Worm (Caenorhabditis elegans) whole organism, mixed stage, embryonic: Measurements from ENCODE around the gene Y15E3A.4.

Source experiments
- ceh-39 ChIP-seq: fragments of 150-350 bp; optimal IDR thresholded peaks from 2 replicates; lab custom pipeline; 2014; ENCODE audit warnings: missing biosample characterization, missing genetic modification characterization
- ces-1 ChIP-seq: fragments of 150-350 bp; optimal IDR thresholded peaks from 2 replicates; lab custom pipeline; 2014; ENCODE audit warnings: missing biosample characterization, missing genetic modification reagents, missing genetic modification characterization
- drap-1 ChIP-seq: fragments of 200-800 bp; sonication (Bioruptor generic); optimal IDR thresholded peaks from 3 replicates; lab custom pipeline; 2018; ENCODE audit warnings: mild to moderate bottlenecking, missing genetic modification characterization, missing compliant biosample characterization
- lin-32 ChIP-seq: fragments of 200-800 bp; sonication (Bioruptor generic); optimal IDR thresholded peaks from 2 replicates; lab custom pipeline; 2018; ENCODE audit warnings: mild to moderate bottlenecking, missing genetic modification characterization, missing compliant biosample characterization
- nhr-237 ChIP-seq: fragments of 150-350 bp; optimal IDR thresholded peaks from 2 replicates; lab custom pipeline; 2014; ENCODE audit warnings: missing biosample characterization, missing genetic modification characterization
- sem-2 ChIP-seq: fragments of 200-800 bp; sonication (Bioruptor generic); optimal IDR thresholded peaks from 2 replicates; lab custom pipeline; 2018; ENCODE audit warnings: mild to moderate bottlenecking, missing genetic modification characterization, missing compliant biosample characterization
- snpc-4 ChIP-seq: fragments of 150-350 bp; optimal IDR thresholded peaks from 2 replicates; lab custom pipeline; 2014; ENCODE audit warnings: missing biosample characterization, missing genetic modification characterization
- sptf-1 ChIP-seq: sonication (generic microtip); optimal IDR thresholded peaks from 2 replicates; lab custom pipeline; 2017; ENCODE audit warnings: mild to moderate bottlenecking, missing genetic modification characterization, moderate library complexity, missing compliant biosample characterization
- unc-39 ChIP-seq: fragments of 150-350 bp; optimal IDR thresholded peaks from 2 replicates; lab custom pipeline; 2014; ENCODE audit warnings: missing biosample characterization, missing genetic modification characterization

DNA sequence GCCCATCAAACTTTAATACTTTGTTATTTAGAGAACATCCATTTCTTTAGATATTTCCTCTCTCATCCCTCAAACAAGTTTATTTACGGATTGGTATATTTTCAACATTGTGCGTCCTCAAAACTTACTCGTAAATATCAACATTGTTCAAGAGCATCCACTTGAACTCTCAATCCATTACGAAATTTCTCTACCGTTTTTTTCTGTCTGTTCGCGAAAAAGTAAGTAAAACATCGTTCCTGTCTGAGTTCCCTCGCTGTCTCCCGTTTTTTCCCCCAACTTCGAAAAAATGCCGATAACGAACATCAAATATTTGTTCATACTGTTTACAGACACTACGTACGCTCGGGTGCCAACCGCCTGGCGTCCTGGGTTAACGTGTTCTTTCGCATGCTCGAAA is 4.1 kb downstream of the Y15E3A.4 start:
- no peak for TF ChIP-seq sptf-1 (tag; lab: Kevin White, UChicago)
- TF ChIP-seq snpc-4 (tag; lab: Kevin White, UChicago) = no peak
- no peak for TF ChIP-seq ces-1
- TF ChIP-seq nhr-237 (tag; lab: Kevin White, UChicago) = no peak
- no peak for TF ChIP-seq lin-32 (GFP tag; lab: Kevin White, UChicago)
- no peak for TF ChIP-seq drap-1
- no peak for TF ChIP-seq sem-2 (GFP tag; lab: Kevin White, UChicago)
- no peak for TF ChIP-seq unc-39 (tag; lab: Kevin White, UChicago)
- TF ChIP-seq ceh-39 = no peak
